Worm (Caenorhabditis elegans) whole organism, late embryonic: ENCODE results near the gene srw-119.

ENCODE experiments used
- elt-2 ChIP-seq: sonication (generic microtip); optimal IDR thresholded peaks from 2 replicates; lab custom pipeline; 2016; ENCODE audit warnings: missing genetic modification reagents, missing genetic modification characterization, missing compliant biosample characterization
- gmeb-2 ChIP-seq: sonication (generic microtip); optimal IDR thresholded peaks from 2 replicates; lab custom pipeline; 2016; ENCODE audit warnings: missing genetic modification characterization, inconsistent platforms, missing compliant biosample characterization
- lim-6 ChIP-seq: sonication (generic microtip); optimal IDR thresholded peaks from 2 replicates; lab custom pipeline; 2016; ENCODE audit warnings: missing genetic modification characterization, missing compliant biosample characterization
- lin-11 ChIP-seq: fragments of 200-800 bp; sonication (Bioruptor generic); optimal IDR thresholded peaks from 2 replicates; lab custom pipeline; 2018; ENCODE audit warnings: mild to moderate bottlenecking, missing genetic modification characterization, missing compliant biosample characterization
- npax-4 ChIP-seq: sonication (generic microtip); optimal IDR thresholded peaks from 2 replicates; lab custom pipeline; 2016; ENCODE audit warnings: missing genetic modification characterization, missing compliant biosample characterization
- odd-2 ChIP-seq: sonication (generic microtip); optimal IDR thresholded peaks from 2 replicates; lab custom pipeline; 2017; ENCODE audit warnings: antibody characterized with exemption, mild to moderate bottlenecking, missing genetic modification characterization, missing compliant biosample characterization
- pha-4 ChIP-seq: fragments of 150-350 bp; optimal IDR thresholded peaks from 2 replicates; lab custom pipeline; 2018; ENCODE audit warnings: missing biosample characterization, missing genetic modification reagents, missing genetic modification characterization
- unc-86 ChIP-seq: sonication (generic microtip); optimal IDR thresholded peaks from 2 replicates; lab custom pipeline; 2016; ENCODE audit warnings: missing genetic modification characterization, missing compliant biosample characterization

DNA sequence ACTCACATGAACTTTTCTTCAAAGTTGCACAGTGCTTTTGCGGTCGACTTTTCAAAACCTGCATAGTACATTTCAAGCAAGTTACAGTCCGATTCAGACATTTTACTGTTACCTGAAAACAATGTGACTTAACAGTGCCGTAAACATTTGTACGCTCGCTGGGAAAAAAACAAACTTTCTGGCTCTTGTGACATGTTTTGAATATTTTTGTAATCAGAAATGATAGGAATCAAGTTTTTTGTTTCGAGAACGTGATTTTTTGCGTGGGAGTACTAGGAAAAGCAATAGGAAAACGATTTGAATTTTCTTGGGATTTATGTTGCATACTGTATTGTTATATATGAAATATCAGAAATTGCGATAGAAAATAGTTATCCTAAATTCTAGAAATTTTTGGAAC is 3.5 kb downstream of the srw-119 start, which contains the start of gene srw-120:
- TF ChIP-seq pha-4 (tag; lab: Kevin White, UChicago), result no peak
- no peak for TF ChIP-seq npax-4
- TF ChIP-seq unc-86 (tag; lab: Kevin White, UChicago), result no peak
- TF ChIP-seq gmeb-2, result no peak
- TF ChIP-seq odd-2 (tag; lab: Kevin White, UChicago), result no peak
- no peak for TF ChIP-seq elt-2 (tag; lab: Kevin White, UChicago)
- no peak for TF ChIP-seq lin-11
- no peak for TF ChIP-seq lim-6 (tag; lab: Kevin White, UChicago)
